Worm (Caenorhabditis elegans) whole organism, midembryonic: ENCODE results near the gene T28A8.8.

ENCODE experiments used
- T22C8.4 ChIP-seq: fragments of 200-800 bp; sonication (Bioruptor generic); IDR thresholded peaks from 2 replicates; pipeline ENCODE4 v1.3.6; 2022; ENCODE audit warnings: missing genetic modification characterization, missing compliant biosample characterization
- cog-1 ChIP-seq: sonication (generic microtip); optimal IDR thresholded peaks from 2 replicates; lab custom pipeline; 2016; ENCODE audit warnings: missing genetic modification characterization, missing compliant biosample characterization
- flt-1 ChIP-seq: fragments of 200-800 bp; sonication (Bioruptor generic); IDR thresholded peaks from 2 replicates; pipeline ENCODE4 v1.3.6; 2022; ENCODE audit warnings: missing genetic modification characterization, missing compliant biosample characterization
- klf-2 ChIP-seq: fragments of 200-800 bp; sonication (Bioruptor generic); conservative IDR thresholded peaks from 2 replicates; pipeline ENCODE4 v1.3.6; 2022; ENCODE audit warnings: missing genetic modification reagents, missing genetic modification characterization, missing compliant biosample characterization
- ref-1 ChIP-seq: fragments of 200-800 bp; sonication (Bioruptor generic); conservative IDR thresholded peaks from 2 replicates; pipeline ENCODE4 v1.3.6; 2022; ENCODE audit warnings: missing genetic modification reagents, missing genetic modification characterization, missing compliant biosample characterization
- tab-1 ChIP-seq: fragments of 200-800 bp; sonication (Bioruptor generic); IDR thresholded peaks from 2 replicates; pipeline ENCODE4 v1.3.6; 2022; ENCODE audit warnings: missing genetic modification characterization, missing compliant biosample characterization
- ztf-23 ChIP-seq: fragments of 200-800 bp; sonication (Bioruptor generic); IDR thresholded peaks from 2 replicates; pipeline ENCODE4 v1.3.6; 2022; ENCODE audit warnings: missing genetic modification reagents, missing genetic modification characterization, missing compliant biosample characterization
- ztf-29 ChIP-seq: fragments of 200-800 bp; sonication (Bioruptor generic); IDR thresholded peaks from 2 replicates; pipeline ENCODE4 v1.3.6; 2022; ENCODE audit warnings: missing genetic modification reagents, missing genetic modification characterization, missing compliant biosample characterization

DNA sequence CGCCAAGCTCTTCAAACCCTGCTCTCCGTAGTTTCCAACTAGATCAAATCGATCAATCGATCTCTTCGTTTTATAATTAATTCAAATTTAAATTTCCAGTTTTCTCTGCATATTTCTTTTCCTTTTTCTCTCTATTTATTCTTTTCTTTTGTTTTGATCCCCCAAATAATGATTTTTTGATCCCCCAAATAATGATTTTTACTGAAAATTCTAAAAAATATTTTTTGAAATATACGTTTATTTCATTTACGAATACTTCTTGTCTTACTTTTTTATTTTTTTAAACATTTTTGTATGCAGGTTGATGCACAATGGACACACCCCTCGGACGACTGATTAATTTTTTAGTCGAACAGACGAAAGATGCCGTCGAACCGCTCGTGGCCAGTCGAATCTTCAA, 766 bp downstream of the T28A8.8 start, which contains the start of gene T28A8.4:
- no peak for TF ChIP-seq ztf-23 (GFP tag; lab: Robert Waterston, UW)
- no peak for TF ChIP-seq ztf-29 (GFP tag; lab: Robert Waterston, UW)
- no peak for TF ChIP-seq klf-2
- no peak for TF ChIP-seq flt-1 (GFP tag; lab: Robert Waterston, UW)
- TF ChIP-seq tab-1: no peak
- TF ChIP-seq cog-1 (tag; lab: Kevin White, UChicago): no peak
- no peak for TF ChIP-seq T22C8.4 (GFP tag; lab: Robert Waterston, UW)
- TF ChIP-seq ref-1 (GFP tag; lab: Robert Waterston, UW): no peak
